Worm (Caenorhabditis elegans) whole organism, L4 larva: Measurements from ENCODE around the gene sly-1.

ENCODE experiments used
- F49E8.2 ChIP-seq: sonication (generic microtip); optimal IDR thresholded peaks from 2 replicates; lab custom pipeline; 2016; ENCODE audit warnings: missing compliant biosample characterization, mild to moderate bottlenecking, missing genetic modification characterization, borderline replicate concordance
- ceh-28 ChIP-seq: fragments of 150-350 bp; optimal IDR thresholded peaks from 2 replicates; lab custom pipeline; 2014; ENCODE audit warnings: missing biosample characterization, missing genetic modification reagents, missing genetic modification characterization
- ceh-44 ChIP-seq: fragments of 200-800 bp; sonication (Bioruptor generic); IDR thresholded peaks from 2 replicates; pipeline ENCODE4 v1.3.6; 2022; ENCODE audit warnings: missing genetic modification reagents, missing genetic modification characterization, missing compliant biosample characterization
- daf-12 ChIP-seq: fragments of 150-350 bp; optimal IDR thresholded peaks from 2 replicates; lab custom pipeline; 2014; ENCODE audit warnings: missing biosample characterization, missing genetic modification reagents, missing genetic modification characterization
- jun-1 ChIP-seq: fragments of 150-350 bp; optimal IDR thresholded peaks from 2 replicates; lab custom pipeline; 2014; ENCODE audit warnings: missing biosample characterization, missing genetic modification reagents, missing genetic modification characterization
- lin-1 ChIP-seq: fragments of 200-800 bp; sonication (Bioruptor generic); IDR thresholded peaks from 2 replicates; pipeline ENCODE4 v1.3.6; 2022; ENCODE audit warnings: missing genetic modification reagents, missing genetic modification characterization, missing compliant biosample characterization
- mdl-1 ChIP-seq, 2 experiments: fragments of 150-350 bp in 1 of 2; sonication (generic microtip) in 1 of 2; optimal IDR thresholded peaks; 2 replicates each; lab custom pipeline; 2014 to 2017; ENCODE audit warnings: missing biosample characterization in 2 of 2, missing genetic modification characterization in 2 of 2
- nhr-11 ChIP-seq: fragments of 150-350 bp; optimal IDR thresholded peaks from 2 replicates; lab custom pipeline; 2014; ENCODE audit warnings: missing biosample characterization, missing genetic modification characterization
- nhr-237 ChIP-seq: sonication (generic microtip); optimal IDR thresholded peaks from 2 replicates; lab custom pipeline; 2017; ENCODE audit warnings: missing biosample characterization, missing genetic modification characterization
- nhr-25 ChIP-seq: sonication (generic microtip); optimal IDR thresholded peaks from 2 replicates; lab custom pipeline; 2017; ENCODE audit warnings: missing genetic modification characterization, mild to moderate bottlenecking, missing compliant biosample characterization, antibody characterized with exemption, moderate library complexity, borderline replicate concordance; ENCODE audit not compliant: insufficient read depth
- snpc-1.2 ChIP-seq: fragments of 200-800 bp; sonication (Bioruptor generic); IDR thresholded peaks from 2 replicates; pipeline ENCODE4 v1.3.6; 2022; ENCODE audit warnings: missing genetic modification reagents, missing genetic modification characterization, missing compliant biosample characterization

DNA sequence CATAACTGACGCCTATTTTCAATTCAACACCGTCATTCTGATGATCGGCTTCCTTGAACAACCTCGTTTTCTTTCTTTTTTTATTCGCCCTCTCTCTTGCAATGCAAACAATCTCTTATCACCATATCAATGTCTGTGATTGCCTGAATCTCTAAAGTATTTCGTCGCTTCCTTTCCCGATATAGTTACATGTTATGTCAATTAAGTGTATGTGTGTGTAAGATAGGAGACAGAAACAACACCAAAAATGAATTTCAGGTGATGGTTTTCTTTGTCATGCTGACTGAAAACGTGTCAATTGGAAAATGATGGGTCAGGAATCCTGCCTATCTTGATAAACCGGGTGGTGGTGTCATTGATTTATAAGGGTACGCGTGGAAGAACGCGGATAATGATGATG lies 26.5 kb downstream of the sly-1 start:
- no peak for TF ChIP-seq nhr-237 (tag; lab: Kevin White, UChicago)
- TF ChIP-seq nhr-25: no peak
- TF ChIP-seq jun-1 (tag; lab: Kevin White, UChicago): peak; percentile 55
- no peak for TF ChIP-seq nhr-11
- TF ChIP-seq daf-12 (tag; lab: Kevin White, UChicago): no peak
- TF ChIP-seq ceh-28 (tag; lab: Kevin White, UChicago): no peak
- peak; percentile 76 for TF ChIP-seq lin-1
- peak; percentile 10 to 85 for TF ChIP-seq mdl-1 (tag; optimal IDR thresholded peaks at IDR 0.05; lab: Kevin White, UChicago)
- TF ChIP-seq ceh-44 (GFP tag; lab: Robert Waterston, UW): no peak
- TF ChIP-seq F49E8.2: no peak
- TF ChIP-seq snpc-1.2 (GFP tag; lab: Robert Waterston, UW): no peak
